Worm (Caenorhabditis elegans) whole organism, mixed stage, embryonic: ENCODE measurements around the gene chil-25.

Experiments
- blmp-1 ChIP-seq: fragments of 150-350 bp; optimal IDR thresholded peaks from 2 replicates; lab custom pipeline; 2014; ENCODE audit warnings: missing biosample characterization, missing genetic modification characterization
- elt-1 ChIP-seq: sonication (generic microtip); optimal IDR thresholded peaks from 2 replicates; lab custom pipeline; 2017; ENCODE audit warnings: missing genetic modification characterization, mild to moderate bottlenecking, missing compliant biosample characterization, antibody characterized with exemption, moderate library complexity, borderline replicate concordance; ENCODE audit not compliant: insufficient read depth
- elt-3 ChIP-seq: fragments of 150-350 bp; optimal IDR thresholded peaks from 2 replicates; lab custom pipeline; 2014; ENCODE audit warnings: missing biosample characterization, missing genetic modification characterization
- hlh-1 ChIP-seq: fragments of 150-350 bp; optimal IDR thresholded peaks from 2 replicates; lab custom pipeline; 2014; ENCODE audit warnings: missing biosample characterization, missing genetic modification reagents, missing genetic modification characterization
- lin-13 ChIP-seq: fragments of 150-350 bp; optimal IDR thresholded peaks from 2 replicates; lab custom pipeline; 2014; ENCODE audit warnings: missing biosample characterization, missing genetic modification characterization
- mep-1 ChIP-seq: fragments of 150-350 bp; optimal IDR thresholded peaks from 2 replicates; lab custom pipeline; 2017; ENCODE audit warnings: missing biosample characterization, missing genetic modification reagents, missing genetic modification characterization, inconsistent platforms
- nhr-2 ChIP-seq: fragments of 150-350 bp; optimal IDR thresholded peaks from 2 replicates; lab custom pipeline; 2014; ENCODE audit warnings: missing biosample characterization, missing genetic modification characterization
- nhr-76 ChIP-seq: sonication (generic microtip); optimal IDR thresholded peaks from 2 replicates; lab custom pipeline; 2017; ENCODE audit warnings: missing biosample characterization, missing genetic modification characterization
- pha-4 ChIP-seq: fragments of 150-350 bp; optimal IDR thresholded peaks from 2 replicates; lab custom pipeline; 2018; ENCODE audit warnings: missing biosample characterization, missing genetic modification reagents, missing genetic modification characterization
- ztf-11 ChIP-seq: fragments of 150-350 bp; optimal IDR thresholded peaks from 2 replicates; lab custom pipeline; 2014; ENCODE audit warnings: missing biosample characterization, missing genetic modification characterization

ce11 chrII:9522986-9523385 is 48.7 kb upstream of the chil-25 start, which contains the start of gene AH6.17:
- TF ChIP-seq lin-13 (no peak), nhr-2 (tag; lab: Kevin White, UChicago) (no peak), pha-4 (tag; lab: Kevin White, UChicago) (no peak), nhr-76 (no peak), elt-3 (tag; lab: Kevin White, UChicago) (no peak), blmp-1 (tag; lab: Kevin White, UChicago) (no peak), ztf-11 (tag; lab: Kevin White, UChicago) (no peak), hlh-1 (tag; lab: Kevin White, UChicago) (no peak), elt-1 (tag; lab: Kevin White, UChicago) (no peak), mep-1 (no peak)
